Worm (Caenorhabditis elegans): ENCODE results near the gene srx-3.

ce11 chrV:9055644-9056043, 50.3 kb downstream of the srx-3 start:
- TF ChIP-seq tbx-2 (tag; optimal IDR thresholded peaks at IDR 0.05): no peak
- TF ChIP-seq ets-4 (tag; optimal IDR thresholded peaks at IDR 0.05): no peak
- TF ChIP-seq ceh-9 (tag; optimal IDR thresholded peaks at IDR 0.05): no peak

Data from whole organism, late embryonic.